Fruit fly (Drosophila melanogaster) whole organism, prepupa: Measurements from ENCODE around the gene CG13989.

ENCODE experiments used
- CG10631 ChIP-seq: fragments of 200-800 bp; sonication (Bioruptor generic); optimal IDR thresholded peaks from 2 replicates; lab custom pipeline; 2016; ENCODE audit warnings: missing biosample characterization, missing genetic modification characterization
- CG11294 ChIP-seq: fragments of 200-800 bp; sonication (Bioruptor generic); IDR thresholded peaks from 2 replicates; pipeline ENCODE4 v1.3.6; 2022; ENCODE audit warnings: missing biosample characterization, missing genetic modification characterization
- CG16779 ChIP-seq: fragments of 200-800 bp; sonication (Bioruptor generic); optimal IDR thresholded peaks from 3 replicates; lab custom pipeline; 2017; ENCODE audit warnings: missing biosample characterization, mild to moderate bottlenecking, missing genetic modification characterization
- CG32006 ChIP-seq: fragments of 200-800 bp; sonication (Bioruptor generic); optimal IDR thresholded peaks from 3 replicates; lab custom pipeline; 2017; ENCODE audit warnings: missing biosample characterization, mild to moderate bottlenecking, missing genetic modification characterization
- CG3919 ChIP-seq: fragments of 200-800 bp; sonication (Bioruptor generic); optimal IDR thresholded peaks from 3 replicates; lab custom pipeline; 2016; ENCODE audit warnings: missing biosample characterization, missing genetic modification characterization
- CG8319 ChIP-seq: fragments of 200-800 bp; sonication (Bioruptor generic); optimal IDR thresholded peaks from 3 replicates; lab custom pipeline; 2016; ENCODE audit warnings: missing biosample characterization, missing genetic modification characterization
- Eip75B ChIP-seq: fragments of 200-800 bp; sonication (Bioruptor generic); optimal IDR thresholded peaks from 3 replicates; lab custom pipeline; 2016; ENCODE audit warnings: missing biosample characterization, missing genetic modification characterization
- Eip78C ChIP-seq: fragments of 200-800 bp; sonication (Bioruptor generic); peaks from one replicate; lab custom pipeline; 2016; ENCODE audit warnings: missing biosample characterization, missing genetic modification characterization
- Ets96B ChIP-seq: fragments of 200-800 bp; optimal IDR thresholded peaks from 2 replicates; lab custom pipeline; 2019; ENCODE audit warnings: missing biosample characterization, mild to moderate bottlenecking, missing genetic modification characterization, moderate library complexity
- Hr38 ChIP-seq: sonication (Bioruptor generic); optimal IDR thresholded peaks from 2 replicates; lab custom pipeline; 2016; ENCODE audit warnings: missing biosample characterization, missing genetic modification characterization
- Hr39 ChIP-seq: fragments of 200-800 bp; sonication (Bioruptor generic); optimal IDR thresholded peaks from 2 replicates; lab custom pipeline; 2016; ENCODE audit warnings: missing biosample characterization, missing genetic modification characterization
- Lpt ChIP-seq: fragments of 200-800 bp; sonication (Bioruptor generic); optimal IDR thresholded peaks from 3 replicates; lab custom pipeline; 2016; ENCODE audit warnings: missing biosample characterization, missing genetic modification characterization
- Met ChIP-seq: fragments of 200-800 bp; sonication (Bioruptor generic); optimal IDR thresholded peaks from 3 replicates; lab custom pipeline; 2016; ENCODE audit warnings: missing biosample characterization, missing genetic modification characterization
- Smox ChIP-seq: fragments of 200-800 bp; sonication (Bioruptor generic); optimal IDR thresholded peaks from 3 replicates; lab custom pipeline; 2016; ENCODE audit warnings: missing biosample characterization, missing genetic modification characterization
- Sox102F ChIP-seq: fragments of 200-800 bp; sonication (Bioruptor generic); optimal IDR thresholded peaks from 2 replicates; lab custom pipeline; 2016; ENCODE audit warnings: missing biosample characterization, mild to moderate bottlenecking, missing genetic modification characterization
- Sox14 ChIP-seq: fragments of 200-800 bp; sonication (Bioruptor generic); optimal IDR thresholded peaks from 3 replicates; lab custom pipeline; 2016; ENCODE audit warnings: missing biosample characterization, missing genetic modification characterization
- dac ChIP-seq: fragments of 200-800 bp; sonication (Bioruptor generic); optimal IDR thresholded peaks from 2 replicates; lab custom pipeline; 2017; ENCODE audit warnings: missing biosample characterization, mild to moderate bottlenecking, missing genetic modification characterization
- esn ChIP-seq: fragments of 200-800 bp; sonication (Bioruptor generic); optimal IDR thresholded peaks from 2 replicates; lab custom pipeline; 2016; ENCODE audit warnings: missing biosample characterization, mild to moderate bottlenecking, missing genetic modification characterization, moderate library complexity
- net ChIP-seq: fragments of 200-800 bp; sonication (Bioruptor generic); optimal IDR thresholded peaks from 3 replicates; lab custom pipeline; 2016; ENCODE audit warnings: missing biosample characterization, missing genetic modification characterization
- pdm3 ChIP-seq: fragments of 200-800 bp; sonication (Bioruptor generic); optimal IDR thresholded peaks from 3 replicates; lab custom pipeline; 2016; ENCODE audit warnings: missing biosample characterization, missing genetic modification characterization
- salr ChIP-seq, 2 experiments: fragments of 200-800 bp; sonication (Bioruptor generic); optimal IDR thresholded peaks; 3 replicates each; lab custom pipeline; 2016 to 2018; ENCODE audit warnings: missing biosample characterization in 2 of 2, missing genetic modification characterization in 2 of 2, mild to moderate bottlenecking in 1 of 2
- ss ChIP-seq, 2 experiments: fragments of 200-800 bp; sonication (Bioruptor generic); optimal IDR thresholded peaks; 2 replicates in 1 of 2; 3 replicates in 1 of 2; lab custom pipeline; 2017 to 2018; ENCODE audit warnings: mild to moderate bottlenecking in 2 of 2, missing biosample characterization in 2 of 2, missing genetic modification characterization in 2 of 2, moderate library complexity in 1 of 2
- topi ChIP-seq: fragments of 200-800 bp; sonication (Bioruptor generic); optimal IDR thresholded peaks from 3 replicates; lab custom pipeline; 2016; ENCODE audit warnings: missing biosample characterization, missing genetic modification characterization
- vri ChIP-seq: fragments of 200-800 bp; sonication (Bioruptor generic); optimal IDR thresholded peaks from 3 replicates; lab custom pipeline; 2016; ENCODE audit warnings: missing biosample characterization, mild to moderate bottlenecking, missing genetic modification characterization

CG13989 gene

dm6 chr2L:6201469-6201868, 41.3 kb downstream of the CG13989 start:
- TF ChIP-seq CG32006 (GFP tag; lab: Kevin White, UChicago) (peak; percentile 7), net (GFP tag; lab: Kevin White, UChicago) (no peak)

DNA sequence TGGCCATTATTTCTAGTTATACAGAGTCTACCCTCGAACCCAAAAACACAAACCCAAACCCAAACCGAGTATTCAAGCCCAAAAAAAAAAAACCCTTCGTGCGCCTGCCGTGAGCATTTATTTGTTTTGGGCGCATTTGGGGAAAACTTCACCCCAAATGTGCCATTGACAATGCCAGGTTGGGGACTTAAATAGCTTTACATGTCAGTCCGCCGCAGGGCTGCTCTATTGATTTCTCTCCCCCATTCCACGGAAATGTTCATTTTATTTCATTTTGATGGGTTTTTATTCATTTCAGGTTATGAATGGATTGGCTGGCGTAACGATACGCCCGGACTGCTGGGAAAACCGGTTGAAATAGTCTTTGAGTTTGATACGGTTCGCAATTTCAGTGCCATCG, 42.7 kb downstream of the CG13989 start:
- TF ChIP-seq CG11294 (GFP tag; lab: Robert Waterston, UW), result no peak
- TF ChIP-seq vri, result no peak
- no peak for TF ChIP-seq salr (GFP tag; optimal IDR thresholded peaks at IDR 0.05; lab: Kevin White, UChicago)
- no peak for TF ChIP-seq Lpt (GFP tag; lab: Kevin White, UChicago)
- TF ChIP-seq CG3919 (GFP tag; lab: Kevin White, UChicago), result no peak
- no peak for TF ChIP-seq Smox (GFP tag; lab: Kevin White, UChicago)
- no peak for TF ChIP-seq Hr38 (GFP tag; lab: Kevin White, UChicago)
- no peak for TF ChIP-seq topi (GFP tag; lab: Kevin White, UChicago)
- no peak for TF ChIP-seq Eip75B
- TF ChIP-seq Hr39 (GFP tag; lab: Kevin White, UChicago), result no peak
- TF ChIP-seq CG8319 (GFP tag; lab: Kevin White, UChicago), result no peak
- no peak for TF ChIP-seq dac
- no peak for TF ChIP-seq Sox14
- TF ChIP-seq Sox102F (GFP tag; lab: Kevin White, UChicago), result no peak
- no peak for TF ChIP-seq CG16779 (tag; lab: Kevin White, UChicago)
- TF ChIP-seq esn (GFP tag; lab: Kevin White, UChicago), result no peak
- no peak for TF ChIP-seq pdm3

DNA sequence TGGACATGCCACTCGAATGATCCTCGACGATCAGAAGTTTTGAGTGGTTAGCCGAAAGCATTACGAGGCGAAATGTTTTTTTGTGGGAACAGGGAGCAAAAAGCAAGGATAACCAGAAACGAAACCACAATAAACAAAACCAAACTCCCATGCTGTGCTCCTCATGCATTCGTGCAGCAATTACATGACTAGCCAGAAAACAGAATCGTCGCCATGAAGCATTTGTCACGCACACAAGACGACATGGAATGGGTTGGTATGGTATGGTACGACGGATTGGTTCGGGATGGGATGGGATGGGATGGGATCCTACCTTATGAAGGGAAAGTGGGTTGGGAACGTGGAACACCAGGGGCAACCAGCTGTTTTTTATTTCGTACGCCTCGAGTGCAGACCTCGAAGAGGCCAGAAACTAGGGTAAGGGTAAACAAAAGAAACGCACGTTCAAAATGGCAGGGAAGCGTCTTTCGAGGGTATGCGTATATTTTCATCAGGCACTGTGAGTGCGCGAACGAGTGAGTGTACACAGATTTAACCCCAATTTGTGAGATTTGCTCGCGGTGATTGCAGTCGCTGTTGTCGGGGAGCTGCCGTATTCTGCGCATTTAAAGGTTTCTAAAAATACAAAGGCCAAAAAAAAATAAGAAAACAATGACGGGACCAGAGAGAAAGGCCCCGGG, 44.6 kb downstream of the CG13989 start:
- peak in 1 of 2 experiments; percentile 96 for TF ChIP-seq ss (GFP tag; optimal IDR thresholded peaks at IDR 0.05; lab: Kevin White, UChicago)
- no peak for TF ChIP-seq Met (GFP tag; lab: Kevin White, UChicago)

- TF ChIP-seq net (GFP tag; lab: Kevin White, UChicago) (no peak), Sox102F (GFP tag; lab: Kevin White, UChicago) (no peak), CG32006 (GFP tag; lab: Kevin White, UChicago) (peak; percentile 13), Smox (GFP tag; lab: Kevin White, UChicago) (no peak), CG10631 (GFP tag; lab: Kevin White, UChicago) (no peak), ss (GFP tag; optimal IDR thresholded peaks at IDR 0.05; lab: Kevin White, UChicago) (no peak), Hr39 (GFP tag; lab: Kevin White, UChicago) (no peak), CG8319 (GFP tag; lab: Kevin White, UChicago) (no peak), Ets96B (tag; lab: Kevin White, UChicago) (no peak), Eip78C (GFP tag; lab: Kevin White, UChicago) (peak; percentile 60)
Measured at dm6 chr2L:6210818-6211217, 50.6 kb downstream of the CG13989 start.
